Worm (Caenorhabditis elegans) whole organism, L4 larva: ENCODE measurements around the gene dmsr-13.
A peak's percentile ranks its signal among the peaks of the same experiment; 100 is the strongest.

Experiments
- D1046.2 ChIP-seq: fragments of 200-800 bp; sonication (Bioruptor generic); IDR thresholded peaks from 2 replicates; pipeline ENCODE4 v1.3.6; 2022; ENCODE audit warnings: missing genetic modification characterization, missing compliant biosample characterization
- F49E8.2 ChIP-seq: sonication (generic microtip); optimal IDR thresholded peaks from 2 replicates; lab custom pipeline; 2016; ENCODE audit warnings: missing compliant biosample characterization, mild to moderate bottlenecking, missing genetic modification characterization, borderline replicate concordance
- R02D3.7 ChIP-seq: fragments of 150-350 bp; sonication (generic microtip); optimal IDR thresholded peaks from 3 replicates; lab custom pipeline; 2014; ENCODE audit warnings: missing biosample characterization, missing genetic modification characterization
- T20F7.1 ChIP-seq: fragments of 200-800 bp; sonication (Bioruptor generic); optimal IDR thresholded peaks from 2 replicates; lab custom pipeline; 2018; ENCODE audit warnings: mild to moderate bottlenecking, missing genetic modification characterization, missing compliant biosample characterization
- Y48G9A.11 ChIP-seq: fragments of 200-800 bp; sonication (Bioruptor generic); IDR thresholded peaks from 2 replicates; pipeline ENCODE4 v1.3.6; 2022; ENCODE audit warnings: missing genetic modification reagents, missing genetic modification characterization, missing compliant biosample characterization
- ZK337.2 ChIP-seq: fragments of 200-800 bp; sonication (Bioruptor generic); IDR thresholded peaks from 2 replicates; pipeline ENCODE4 v1.3.6; 2022; ENCODE audit warnings: missing genetic modification reagents, missing genetic modification characterization, missing compliant biosample characterization
- aha-1 ChIP-seq: fragments of 150-350 bp; peaks from one replicate; lab custom pipeline; 2014; ENCODE audit warnings: missing biosample characterization, missing genetic modification characterization
- arid-1 ChIP-seq: fragments of 200-800 bp; sonication (Bioruptor generic); conservative IDR thresholded peaks from 2 replicates; pipeline ENCODE4 v1.3.6; 2022; ENCODE audit warnings: missing genetic modification reagents, missing genetic modification characterization, missing compliant biosample characterization
- ceh-44 ChIP-seq: fragments of 200-800 bp; sonication (Bioruptor generic); IDR thresholded peaks from 2 replicates; pipeline ENCODE4 v1.3.6; 2022; ENCODE audit warnings: missing genetic modification reagents, missing genetic modification characterization, missing compliant biosample characterization
- daf-16 ChIP-seq, 3 experiments: sonication (generic microtip); optimal IDR thresholded peaks; 2 replicates each; lab custom pipeline; 2016 to 2017; ENCODE audit warnings: missing genetic modification characterization in 3 of 3, missing genetic modification reagents in 3 of 3, mild to moderate bottlenecking in 2 of 3, missing compliant biosample characterization in 2 of 3, missing biosample characterization in 1 of 3, moderate library complexity in 1 of 3
- dpl-1 ChIP-seq: fragments of 150-350 bp; optimal IDR thresholded peaks from 2 replicates; lab custom pipeline; 2014; ENCODE audit warnings: missing biosample characterization, missing genetic modification reagents, missing genetic modification characterization
- dve-1 ChIP-seq: sonication (generic microtip); optimal IDR thresholded peaks from 2 replicates; lab custom pipeline; 2017; ENCODE audit warnings: antibody characterized with exemption, mild to moderate bottlenecking, missing genetic modification characterization, missing compliant biosample characterization; ENCODE audit not compliant: insufficient read depth
- egl-43 ChIP-seq: fragments of 200-800 bp; sonication (Bioruptor generic); IDR thresholded peaks from 2 replicates; pipeline ENCODE4 v1.3.6; 2022; ENCODE audit warnings: missing genetic modification reagents, missing genetic modification characterization, missing compliant biosample characterization
- fos-1 ChIP-seq: fragments of 150-350 bp; optimal IDR thresholded peaks from 2 replicates; lab custom pipeline; 2014; ENCODE audit warnings: missing biosample characterization, missing genetic modification characterization
- hlh-11 ChIP-seq: fragments of 200-800 bp; sonication (Bioruptor generic); optimal IDR thresholded peaks from 2 replicates; lab custom pipeline; 2018; ENCODE audit warnings: mild to moderate bottlenecking, missing genetic modification characterization, missing compliant biosample characterization
- hlh-30 ChIP-seq: sonication (generic microtip); optimal IDR thresholded peaks from 2 replicates; lab custom pipeline; 2017; ENCODE audit warnings: antibody characterized with exemption, mild to moderate bottlenecking, missing genetic modification characterization, missing compliant biosample characterization; ENCODE audit not compliant: insufficient read depth
- jun-1 ChIP-seq: fragments of 150-350 bp; optimal IDR thresholded peaks from 2 replicates; lab custom pipeline; 2014; ENCODE audit warnings: missing biosample characterization, missing genetic modification reagents, missing genetic modification characterization
- lim-7 ChIP-seq: fragments of 200-800 bp; sonication (Bioruptor generic); IDR thresholded peaks from 2 replicates; pipeline ENCODE4 v1.3.6; 2022; ENCODE audit warnings: missing genetic modification characterization, missing compliant biosample characterization
- mdt-29 ChIP-seq: fragments of 200-800 bp; sonication (Bioruptor generic); IDR thresholded peaks from 2 replicates; pipeline ENCODE4 v1.3.6; 2022; ENCODE audit warnings: missing genetic modification reagents, missing genetic modification characterization, missing compliant biosample characterization
- mes-2 ChIP-seq: sonication (generic microtip); optimal IDR thresholded peaks from 2 replicates; lab custom pipeline; 2016; ENCODE audit warnings: missing genotype, mild to moderate bottlenecking, missing genetic modification characterization, missing compliant biosample characterization; ENCODE audit not compliant: poor library complexity, severe bottlenecking
- nhr-10 ChIP-seq: fragments of 150-350 bp; optimal IDR thresholded peaks from 2 replicates; lab custom pipeline; 2014; ENCODE audit warnings: missing biosample characterization, missing genetic modification characterization
- nhr-28 ChIP-seq: fragments of 150-350 bp; optimal IDR thresholded peaks from 2 replicates; lab custom pipeline; 2014; ENCODE audit warnings: missing biosample characterization, missing genetic modification characterization
- nhr-76 ChIP-seq: fragments of 150-350 bp; optimal IDR thresholded peaks from 2 replicates; lab custom pipeline; 2014; ENCODE audit warnings: missing biosample characterization, missing genetic modification characterization
- nhr-77 ChIP-seq: fragments of 150-350 bp; optimal IDR thresholded peaks from 2 replicates; lab custom pipeline; 2014; ENCODE audit warnings: missing biosample characterization, missing genetic modification characterization
- php-3 ChIP-seq: fragments of 200-800 bp; sonication (Bioruptor generic); IDR thresholded peaks from 2 replicates; pipeline ENCODE4 v1.3.6; 2022; ENCODE audit warnings: missing genetic modification reagents, missing genetic modification characterization, missing compliant biosample characterization
- pqm-1 ChIP-seq: sonication (generic microtip); optimal IDR thresholded peaks from 2 replicates; lab custom pipeline; 2017; ENCODE audit warnings: missing biosample characterization, missing genetic modification characterization
- rbr-2 ChIP-seq: sonication (generic microtip); optimal IDR thresholded peaks from 2 replicates; lab custom pipeline; 2016; ENCODE audit warnings: missing genotype, missing genetic modification characterization, missing compliant biosample characterization
- set-16 ChIP-seq: fragments of 200-800 bp; sonication (Bioruptor generic); IDR thresholded peaks from 2 replicates; pipeline ENCODE4 v1.3.6; 2022; ENCODE audit warnings: missing genetic modification reagents, missing genetic modification characterization, missing compliant biosample characterization
- snpc-1.2 ChIP-seq: fragments of 200-800 bp; sonication (Bioruptor generic); IDR thresholded peaks from 2 replicates; pipeline ENCODE4 v1.3.6; 2022; ENCODE audit warnings: missing genetic modification reagents, missing genetic modification characterization, missing compliant biosample characterization
- vab-7 ChIP-seq: fragments of 200-800 bp; sonication (Bioruptor generic); IDR thresholded peaks from 2 replicates; pipeline ENCODE4 v1.3.6; 2022; ENCODE audit warnings: missing genetic modification reagents, missing genetic modification characterization, missing compliant biosample characterization
- ztf-7 ChIP-seq: fragments of 150-350 bp; optimal IDR thresholded peaks from 2 replicates; lab custom pipeline; 2014; ENCODE audit warnings: missing biosample characterization, missing genetic modification characterization

Gene dmsr-13

ce11 chrV:6839008-6839407 lies 19.3 kb upstream of the dmsr-13 start, which contains the start of gene hpo-8:
TSS of gene hpo-8 (plus strand) at chrV:6839289.
- TF ChIP-seq mdt-29 (GFP tag; lab: Robert Waterston, UW) (no peak), daf-16 (GFP tag; optimal IDR thresholded peaks at IDR 0.05; lab: Kevin White, UChicago) (no peak), daf-16 (tag; optimal IDR thresholded peaks at IDR 0.05; lab: Kevin White, UChicago) (peak; percentile 7), fos-1 (no peak), dve-1 (peak; percentile 0), nhr-28 (tag; lab: Kevin White, UChicago) (peak; percentile 56), pqm-1 (tag; lab: Kevin White, UChicago) (peak; percentile 38), jun-1 (no peak), mes-2 (tag; lab: Kevin White, UChicago) (no peak), nhr-77 (peak; percentile 37)

- TF ChIP-seq set-16 (GFP tag; lab: Robert Waterston, UW) = no peak
- peak; percentile 85 for TF ChIP-seq R02D3.7 (tag; lab: Kevin White, UChicago)
- peak; percentile 58 for TF ChIP-seq mes-2 (tag; lab: Kevin White, UChicago)
- TF ChIP-seq Y48G9A.11 (GFP tag; lab: Robert Waterston, UW) = peak; percentile 92
- peak; percentile 94 for TF ChIP-seq T20F7.1 (GFP tag; lab: Kevin White, UChicago)
- TF ChIP-seq dpl-1 = peak; percentile 77
- TF ChIP-seq, all 104 proteins: peak for 5
These were observed 18.9 kb upstream of the dmsr-13 start, which contains the start of gene T15B7.15 for ce11 chrV:6838599-6838998. TSS of gene T15B7.15 (minus strand) at chrV:6838665.

ce11 chrV:6836036-6836435 lies 16.3 kb upstream of the dmsr-13 start:
- no peak for TF ChIP-seq F49E8.2
- peak; percentile 95 for TF ChIP-seq set-16 (GFP tag; lab: Robert Waterston, UW)
- TF ChIP-seq, all 104 proteins: peak for 1

ce11 chrV:6835242-6835641 lies 15.5 kb upstream of the dmsr-13 start, which contains the start of the genes T15B7.14 and col-143:
TSS of gene T15B7.14 (minus strand) at chrV:6835342.
TSS of gene col-143 (plus strand) at chrV:6835635.
- TF ChIP-seq nhr-76 (tag; lab: Kevin White, UChicago) = no peak
- TF ChIP-seq arid-1 (GFP tag; lab: Robert Waterston, UW) = no peak
- no peak for TF ChIP-seq egl-43 (GFP tag; lab: Robert Waterston, UW)
- no peak for TF ChIP-seq ztf-7 (tag; lab: Kevin White, UChicago)
- no peak for TF ChIP-seq lim-7 (GFP tag; lab: Robert Waterston, UW)

ce11 chrV:6831539-6831938 lies 11.8 kb upstream of the dmsr-13 start:
- TF ChIP-seq set-16 (GFP tag; lab: Robert Waterston, UW) = peak; percentile 97
- TF ChIP-seq D1046.2 = 0 out of 2 replicates have a peak, but pooled peaks have one; percentile 27
- TF ChIP-seq vab-7 (GFP tag; lab: Robert Waterston, UW) = 0 out of 2 replicates have a peak, but pooled peaks have one; percentile 5
- TF ChIP-seq hlh-30 (tag; lab: Kevin White, UChicago) = no peak

ce11 chrV:6830755-6831227 lies 11.1 kb upstream of the dmsr-13 start, which contains the start of gene col-142:
TSS of gene col-142 (plus strand) at chrV:6831177.
- TF ChIP-seq F49E8.2 (no peak), rbr-2 (tag; lab: Kevin White, UChicago) (no peak), nhr-28 (tag; lab: Kevin White, UChicago) (peak; percentile 9), ceh-44 (GFP tag; lab: Robert Waterston, UW) (no peak), snpc-1.2 (no peak), nhr-10 (no peak), dve-1 (no peak)

- TF ChIP-seq ZK337.2 (GFP tag; lab: Robert Waterston, UW) = no peak
- peak; percentile 97 for TF ChIP-seq set-16 (GFP tag; lab: Robert Waterston, UW)
- TF ChIP-seq php-3 (GFP tag; lab: Robert Waterston, UW) = no peak
- peak; percentile 36 for TF ChIP-seq aha-1
- no peak for TF ChIP-seq hlh-11
These were observed 10.4 kb upstream of the dmsr-13 start for ce11 chrV:6830075-6830474.
